Fruit fly (Drosophila melanogaster): ENCODE results near the gene kuk.

DNA sequence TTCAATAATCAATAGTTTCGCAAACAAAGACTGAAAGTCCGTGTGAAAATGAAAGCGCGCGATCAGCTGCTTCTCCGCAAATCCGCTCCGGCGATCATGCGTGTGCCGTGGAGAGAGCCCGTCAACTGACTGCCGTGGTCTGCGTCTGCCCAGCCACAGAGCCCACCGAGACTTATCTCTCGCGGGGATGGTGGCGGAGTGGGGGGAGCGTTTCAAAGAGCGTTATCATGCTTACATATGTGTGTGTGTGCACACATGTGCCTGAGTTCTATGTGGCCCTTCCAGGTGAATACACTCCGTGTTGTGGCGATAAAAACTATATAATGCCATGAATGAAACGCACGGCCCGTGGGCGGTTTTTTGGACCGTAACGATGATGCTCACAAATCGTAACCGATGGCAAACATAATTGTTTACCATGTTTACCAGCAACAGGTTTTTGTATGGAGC lies 2.1 kb upstream of the kuk start:
- TF ChIP-seq rn (GFP tag; IDR thresholded peaks at IDR 0.05) (no peak), CG9948 (tag; optimal IDR thresholded peaks at IDR 0.05) (no peak), Ets98B (GFP tag; IDR thresholded peaks at IDR 0.05) (peak; percentile 23; the same call in 1 of the 2 replicates)
